Worm (Caenorhabditis elegans): ENCODE results near the gene C09G12.5.

The C09G12.5 gene

ce11 chrIV:3515412-3516046, 36.4 kb downstream of the C09G12.5 start:
- TF ChIP-seq dao-5 (tag; optimal IDR thresholded peaks at IDR 0.05) (no peak), him-1 (tag; optimal IDR thresholded peaks at IDR 0.05) (peak; percentile 41)

ce11 chrIV:3516586-3516985, 37.5 kb downstream of the C09G12.5 start, which contains the start of gene unc-33:
Gene unc-33, plus strand, starts transcription at chrIV:3516886.
- no peak for TF ChIP-seq him-1 (tag; optimal IDR thresholded peaks at IDR 0.05)
- no peak for TF ChIP-seq dao-5 (tag; optimal IDR thresholded peaks at IDR 0.05)
- no peak for TF ChIP-seq W03F9.2 (tag; optimal IDR thresholded peaks at IDR 0.05)

DNA sequence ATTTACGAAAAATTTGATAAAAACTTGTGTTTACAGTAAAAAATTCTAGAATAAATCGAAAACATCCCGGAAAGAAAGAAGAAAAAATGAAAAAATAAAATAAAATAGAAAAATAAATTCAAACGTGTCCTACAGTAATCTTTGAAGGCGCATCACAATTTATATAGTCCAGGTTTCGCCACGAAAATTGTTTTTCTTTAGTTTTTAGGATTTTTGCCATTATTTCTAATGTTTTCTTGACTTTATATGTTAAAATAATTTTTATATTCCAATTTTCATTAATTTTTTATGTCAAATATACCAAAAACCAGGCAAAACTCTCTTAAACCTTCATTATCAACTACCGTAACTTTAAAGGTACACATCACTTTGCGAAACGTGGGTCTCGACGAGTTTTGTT, 38.4 kb downstream of the C09G12.5 start:
- TF ChIP-seq him-1 (tag; optimal IDR thresholded peaks at IDR 0.05) (no peak), dao-5 (tag; optimal IDR thresholded peaks at IDR 0.05) (no peak), W03F9.2 (tag; optimal IDR thresholded peaks at IDR 0.05) (peak; percentile 19)

- no peak for TF ChIP-seq W03F9.2 (tag; optimal IDR thresholded peaks at IDR 0.05)
- no peak for TF ChIP-seq him-1 (tag; optimal IDR thresholded peaks at IDR 0.05)
Observed at ce11 chrIV:3519352-3519751, 40.2 kb downstream of the C09G12.5 start.

DNA sequence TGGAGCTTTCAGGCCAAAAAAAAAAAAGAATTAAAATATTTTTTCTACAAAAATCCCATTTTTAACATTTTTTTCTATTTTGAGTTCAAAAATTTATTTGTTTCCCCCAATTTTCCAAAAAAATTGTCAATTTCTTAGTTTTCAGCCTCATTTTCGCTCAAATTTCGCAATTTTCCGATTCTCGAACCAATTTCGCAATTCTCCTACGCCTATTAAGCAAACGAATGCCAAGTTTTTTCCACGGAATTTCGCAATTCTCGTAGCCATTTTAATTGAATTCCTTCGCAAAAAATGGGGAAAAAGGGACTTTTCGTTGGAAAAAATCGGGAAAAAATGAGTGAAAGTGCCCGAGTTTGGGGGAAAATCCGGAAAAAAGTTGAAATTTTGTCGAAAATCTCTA, 41.2 kb downstream of the C09G12.5 start:
- TF ChIP-seq him-1 (tag; optimal IDR thresholded peaks at IDR 0.05) (no peak), dao-5 (tag; optimal IDR thresholded peaks at IDR 0.05) (no peak), W03F9.2 (tag; optimal IDR thresholded peaks at IDR 0.05) (no peak)

ce11 chrIV:3520957-3521356, 41.8 kb downstream of the C09G12.5 start:
- TF ChIP-seq dao-5 (tag; optimal IDR thresholded peaks at IDR 0.05) (no peak), him-1 (tag; optimal IDR thresholded peaks at IDR 0.05) (no peak), W03F9.2 (tag; optimal IDR thresholded peaks at IDR 0.05) (no peak)

DNA sequence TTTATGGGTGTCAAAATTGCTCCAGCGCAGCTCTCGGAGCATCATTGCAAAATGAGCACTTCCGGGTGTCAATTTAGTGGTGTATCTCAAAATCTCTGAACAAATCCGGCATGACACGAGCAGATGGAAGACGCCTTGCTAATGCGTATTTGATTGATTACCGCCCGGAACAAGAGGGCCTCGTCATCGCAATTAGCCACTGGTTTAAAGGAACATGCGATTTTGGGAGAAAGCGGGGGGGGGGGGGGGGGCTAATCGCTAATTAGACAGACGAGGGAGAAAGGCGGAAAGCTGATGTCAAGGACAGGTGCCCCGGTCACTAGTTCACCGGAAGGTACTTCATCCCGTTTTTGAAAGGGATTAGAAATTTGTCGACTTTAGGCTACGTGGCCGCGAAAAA, 42.6 kb downstream of the C09G12.5 start:
- TF ChIP-seq W03F9.2 (tag; optimal IDR thresholded peaks at IDR 0.05) (no peak), him-1 (tag; optimal IDR thresholded peaks at IDR 0.05) (no peak), dao-5 (tag; optimal IDR thresholded peaks at IDR 0.05) (no peak)

ce11 chrIV:3523419-3523818, 44.3 kb downstream of the C09G12.5 start:
- TF ChIP-seq him-1 (tag; optimal IDR thresholded peaks at IDR 0.05) (no peak), W03F9.2 (tag; optimal IDR thresholded peaks at IDR 0.05) (no peak), dao-5 (tag; optimal IDR thresholded peaks at IDR 0.05) (no peak)

DNA sequence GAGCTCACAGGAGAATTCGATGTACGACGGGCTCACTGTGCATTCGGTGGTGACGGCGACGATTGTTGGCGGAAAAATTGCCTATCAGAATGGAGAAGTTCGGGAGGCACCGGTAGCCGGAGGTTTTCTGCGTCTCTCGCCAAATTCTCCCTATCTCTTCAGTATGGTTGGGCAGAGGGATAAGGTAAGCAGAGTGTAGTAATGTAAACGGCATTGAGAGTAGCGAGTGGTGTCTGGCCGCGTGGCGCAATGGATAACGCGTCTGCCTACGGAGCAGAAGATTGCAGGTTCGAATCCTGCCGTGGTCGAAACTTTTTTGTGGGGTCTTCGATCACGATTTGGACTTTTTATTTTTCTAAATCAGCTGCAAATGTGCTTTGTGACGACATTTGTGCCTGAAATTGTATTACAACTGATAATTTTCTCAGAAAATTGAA, 45.5 kb downstream of the C09G12.5 start:
- TF ChIP-seq him-1 (tag; optimal IDR thresholded peaks at IDR 0.05): peak; percentile 23
- no peak for TF ChIP-seq W03F9.2 (tag; optimal IDR thresholded peaks at IDR 0.05)

ce11 chrIV:3526144-3526797, 47.1 kb downstream of the C09G12.5 start:
- TF ChIP-seq dao-5 (tag; optimal IDR thresholded peaks at IDR 0.05) (no peak), him-1 (tag; optimal IDR thresholded peaks at IDR 0.05) (no peak), W03F9.2 (tag; optimal IDR thresholded peaks at IDR 0.05) (no peak)

ce11 chrIV:3526831-3527404, 47.8 kb downstream of the C09G12.5 start, which contains the start of gene M57.2:
Gene M57.2, plus strand, starts transcription at chrIV:3527354.
- TF ChIP-seq W03F9.2 (tag; optimal IDR thresholded peaks at IDR 0.05) (no peak), dao-5 (tag; optimal IDR thresholded peaks at IDR 0.05) (no peak), him-1 (tag; optimal IDR thresholded peaks at IDR 0.05) (no peak)

DNA sequence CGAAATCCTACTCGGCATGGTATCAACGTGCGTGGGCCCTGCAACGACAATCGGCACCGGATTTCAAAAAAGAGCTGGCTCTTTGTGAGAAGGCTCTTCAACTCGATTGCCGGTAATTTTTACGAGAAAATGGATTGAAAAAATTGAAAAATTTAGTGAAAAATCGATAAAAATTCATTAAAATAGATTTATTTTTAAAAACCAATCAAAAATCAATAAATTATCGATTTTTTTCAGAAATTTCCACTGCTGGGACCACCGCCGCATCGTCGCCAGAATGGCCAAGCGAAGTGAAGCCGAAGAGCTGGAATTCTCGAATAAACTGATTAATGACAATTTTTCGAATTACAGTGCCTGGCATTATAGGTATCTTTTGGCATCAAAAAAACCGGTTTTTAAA, 48.7 kb downstream of the C09G12.5 start:
- TF ChIP-seq him-1 (tag; optimal IDR thresholded peaks at IDR 0.05) (no peak), W03F9.2 (tag; optimal IDR thresholded peaks at IDR 0.05) (no peak), dao-5 (tag; optimal IDR thresholded peaks at IDR 0.05) (no peak)

All from whole organism, L4/young adult.